Worm (Caenorhabditis elegans): Measurements from ENCODE around the gene cisd-1.

DNA sequence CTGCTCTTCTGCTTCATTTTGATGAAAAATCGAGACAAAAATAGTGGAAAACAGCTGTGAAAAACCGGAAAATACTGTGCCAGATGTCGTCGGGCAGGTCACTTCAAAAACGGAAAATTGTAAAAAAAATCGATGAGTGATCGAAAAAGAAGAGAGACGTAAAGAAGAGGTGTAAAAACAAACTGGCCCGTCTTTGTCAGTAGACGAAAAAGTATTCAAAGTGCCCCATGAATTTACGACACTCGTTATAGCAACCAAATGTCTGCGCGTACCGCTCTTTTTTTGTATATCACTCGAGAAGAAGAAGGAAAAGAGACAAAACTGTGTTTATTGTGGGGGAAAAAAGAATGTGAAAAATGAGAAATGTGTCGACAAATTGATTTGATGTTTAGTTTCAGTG lies 15.8 kb upstream of the cisd-1 start, which contains the start of gene twk-5:
- no peak for TF ChIP-seq unc-62 (GFP tag; optimal IDR thresholded peaks at IDR 0.05 in 1 of 2)
- TF ChIP-seq unc-62 (tag; optimal IDR thresholded peaks at IDR 0.05), result no peak
- no peak for TF ChIP-seq nhr-11 (tag; optimal IDR thresholded peaks at IDR 0.05)
- no peak for TF ChIP-seq nhr-102 (tag; optimal IDR thresholded peaks at IDR 0.05)
